Worm (Caenorhabditis elegans) whole organism, late embryonic: ENCODE measurements around the gene ulp-3.

Source experiments
- C38D4.7 ChIP-seq: fragments of 200-800 bp; sonication (Bioruptor generic); optimal IDR thresholded peaks from 2 replicates; lab custom pipeline; 2018; ENCODE audit warnings: mild to moderate bottlenecking, missing genetic modification characterization, moderate library complexity, missing compliant biosample characterization
- F13H6.1 ChIP-seq: sonication (generic microtip); optimal IDR thresholded peaks from 2 replicates; lab custom pipeline; 2016; ENCODE audit warnings: missing genetic modification characterization, missing compliant biosample characterization
- K02D7.2 ChIP-seq: sonication (generic microtip); optimal IDR thresholded peaks from 2 replicates; lab custom pipeline; 2017; ENCODE audit warnings: mild to moderate bottlenecking, missing genetic modification characterization, missing compliant biosample characterization
- T23F11.4 ChIP-seq: fragments of 200-800 bp; sonication (Bioruptor generic); optimal IDR thresholded peaks from 2 replicates; lab custom pipeline; 2018; ENCODE audit warnings: mild to moderate bottlenecking, missing genetic modification characterization, missing compliant biosample characterization
- ahr-1 ChIP-seq: sonication (generic microtip); optimal IDR thresholded peaks from 2 replicates; lab custom pipeline; 2016; ENCODE audit warnings: missing genetic modification characterization, missing compliant biosample characterization
- ceh-22 ChIP-seq: sonication (generic microtip); optimal IDR thresholded peaks from 2 replicates; lab custom pipeline; 2017; ENCODE audit warnings: missing biosample characterization, missing genetic modification characterization
- ceh-31 ChIP-seq: sonication (generic microtip); optimal IDR thresholded peaks from 2 replicates; lab custom pipeline; 2016; ENCODE audit warnings: missing genetic modification characterization, missing compliant biosample characterization
- ceh-45 ChIP-seq: fragments of 200-800 bp; sonication (Bioruptor generic); IDR thresholded peaks from 2 replicates; pipeline ENCODE4 v1.3.6; 2022; ENCODE audit warnings: missing genetic modification reagents, missing genetic modification characterization, missing compliant biosample characterization
- ceh-48 ChIP-seq: sonication (generic microtip); optimal IDR thresholded peaks from 2 replicates; lab custom pipeline; 2016; ENCODE audit warnings: missing genetic modification characterization, inconsistent platforms, missing compliant biosample characterization
- che-1 ChIP-seq: sonication (generic microtip); optimal IDR thresholded peaks from 2 replicates; lab custom pipeline; 2016; ENCODE audit warnings: mild to moderate bottlenecking, missing genetic modification characterization, missing compliant biosample characterization
- dve-1 ChIP-seq: sonication (generic microtip); optimal IDR thresholded peaks from 2 replicates; lab custom pipeline; 2017; ENCODE audit warnings: antibody characterized with exemption, mild to moderate bottlenecking, missing genetic modification characterization, missing compliant biosample characterization
- elt-4 ChIP-seq: sonication (generic microtip); optimal IDR thresholded peaks from 2 replicates; lab custom pipeline; 2016; ENCODE audit warnings: missing genetic modification characterization, missing compliant biosample characterization
- fax-1 ChIP-seq: sonication (generic microtip); optimal IDR thresholded peaks from 2 replicates; lab custom pipeline; 2016; ENCODE audit warnings: missing genotype, missing genetic modification characterization, missing compliant biosample characterization
- fkh-6 ChIP-seq: sonication (generic microtip); optimal IDR thresholded peaks from 2 replicates; lab custom pipeline; 2016; ENCODE audit warnings: missing genetic modification characterization, missing compliant biosample characterization
- hlh-15 ChIP-seq: sonication (generic microtip); optimal IDR thresholded peaks from 2 replicates; lab custom pipeline; 2016; ENCODE audit warnings: missing genetic modification characterization, missing compliant biosample characterization
- hlh-30 ChIP-seq: sonication (generic microtip); optimal IDR thresholded peaks from 2 replicates; lab custom pipeline; 2017; ENCODE audit warnings: antibody characterized with exemption, missing genetic modification characterization, missing compliant biosample characterization; ENCODE audit not compliant: insufficient read depth
- nfya-1 ChIP-seq: sonication (generic microtip); optimal IDR thresholded peaks from 2 replicates; lab custom pipeline; 2017; ENCODE audit warnings: missing genetic modification characterization, mild to moderate bottlenecking, missing compliant biosample characterization, antibody characterized with exemption, moderate library complexity
- nhr-11 ChIP-seq: fragments of 150-350 bp; optimal IDR thresholded peaks from 2 replicates; lab custom pipeline; 2014; ENCODE audit warnings: missing biosample characterization, missing genetic modification characterization
- npax-4 ChIP-seq: sonication (generic microtip); optimal IDR thresholded peaks from 2 replicates; lab custom pipeline; 2016; ENCODE audit warnings: missing genetic modification characterization, missing compliant biosample characterization
- pag-3 ChIP-seq: sonication (generic microtip); optimal IDR thresholded peaks from 2 replicates; lab custom pipeline; 2016; ENCODE audit warnings: missing compliant biosample characterization, missing genetic modification characterization, borderline replicate concordance
- pat-9 ChIP-seq: fragments of 200-800 bp; sonication (Bioruptor generic); optimal IDR thresholded peaks from 2 replicates; lab custom pipeline; 2018; ENCODE audit warnings: mild to moderate bottlenecking, missing genetic modification characterization, moderate library complexity, missing compliant biosample characterization
- pha-4 ChIP-seq: fragments of 150-350 bp; optimal IDR thresholded peaks from 2 replicates; lab custom pipeline; 2018; ENCODE audit warnings: missing biosample characterization, missing genetic modification reagents, missing genetic modification characterization
- ref-2 ChIP-seq: sonication (generic microtip); optimal IDR thresholded peaks from 2 replicates; lab custom pipeline; 2016; ENCODE audit warnings: missing genetic modification characterization, missing compliant biosample characterization
- rnt-1 ChIP-seq: sonication (generic microtip); optimal IDR thresholded peaks from 2 replicates; lab custom pipeline; 2016; ENCODE audit warnings: missing genetic modification characterization, missing compliant biosample characterization
- sdc-2 ChIP-seq: sonication (generic microtip); optimal IDR thresholded peaks from 2 replicates; lab custom pipeline; 2016; ENCODE audit warnings: missing genotype, missing genetic modification characterization, missing compliant biosample characterization
- sox-2 ChIP-seq: fragments of 200-800 bp; sonication (Bioruptor generic); IDR thresholded peaks from 2 replicates; pipeline ENCODE4 v1.3.6; 2022; ENCODE audit warnings: missing genetic modification reagents, missing genetic modification characterization, missing compliant biosample characterization
- tbx-2 ChIP-seq: sonication (generic microtip); optimal IDR thresholded peaks from 2 replicates; lab custom pipeline; 2016; ENCODE audit warnings: missing genetic modification characterization, missing compliant biosample characterization
- tbx-7 ChIP-seq: sonication (generic microtip); optimal IDR thresholded peaks from 2 replicates; lab custom pipeline; 2016; ENCODE audit warnings: missing genotype, missing genetic modification characterization, missing compliant biosample characterization
- ttx-3 ChIP-seq: sonication (generic microtip); optimal IDR thresholded peaks from 2 replicates; lab custom pipeline; 2016; ENCODE audit warnings: missing genetic modification reagents, missing genetic modification characterization, missing compliant biosample characterization
- unc-3 ChIP-seq, 2 experiments: fragments of 200-800 bp in 1 of 2; sonication (Bioruptor generic) in 1 of 2; sonication (generic microtip) in 1 of 2; conservative IDR thresholded peaks in 1 of 2; optimal IDR thresholded peaks in 1 of 2; 2 replicates each; pipeline versions ENCODE4 v1.3.6 to Lab custom; 2016 to 2022; ENCODE audit warnings: missing compliant biosample characterization in 2 of 2, missing genetic modification characterization in 2 of 2, missing genetic modification reagents in 1 of 2
- ztf-16 ChIP-seq: sonication (generic microtip); optimal IDR thresholded peaks from 2 replicates; lab custom pipeline; 2017; ENCODE audit warnings: missing genetic modification characterization, missing compliant biosample characterization

ulp-3 gene

DNA sequence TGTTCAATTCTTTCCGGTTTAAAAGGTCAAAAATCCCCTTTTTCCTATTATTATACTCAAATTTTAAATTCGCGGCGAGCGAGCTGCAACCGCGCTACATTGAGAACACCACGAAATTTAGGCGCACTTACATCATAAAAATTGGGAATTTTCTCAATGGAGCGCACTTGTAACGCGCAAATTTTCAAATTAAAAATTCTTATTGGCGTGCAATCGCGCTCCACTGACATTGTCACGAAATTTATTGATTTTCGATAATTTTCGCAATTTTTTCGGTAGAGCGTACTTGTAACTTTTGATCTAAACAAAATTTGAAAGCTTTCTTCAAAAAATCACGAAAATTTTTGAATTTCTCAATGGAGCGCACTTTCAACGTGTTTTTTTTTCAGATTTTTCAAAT is at the start of gene ulp-3:
ulp-3 (plus strand) TSS at position 388 of the 400 bp plus-strand sequence.
- no peak for TF ChIP-seq npax-4 (tag; lab: Kevin White, UChicago)
- no peak for TF ChIP-seq che-1 (tag; lab: Kevin White, UChicago)
- TF ChIP-seq ceh-22: no peak
- TF ChIP-seq nhr-11 (tag; lab: Kevin White, UChicago): no peak
- TF ChIP-seq pha-4 (tag; lab: Kevin White, UChicago): no peak
- no peak for TF ChIP-seq rnt-1 (tag; lab: Kevin White, UChicago)
- no peak for TF ChIP-seq ahr-1 (tag; lab: Kevin White, UChicago)
- no peak for TF ChIP-seq unc-3 (GFP tag; conservative IDR thresholded peaks at IDR 0.05; lab: Robert Waterston, UW)
- no peak for TF ChIP-seq unc-3 (tag; optimal IDR thresholded peaks at IDR 0.05; lab: Kevin White, UChicago)
- TF ChIP-seq hlh-15 (tag; lab: Kevin White, UChicago): no peak
- no peak for TF ChIP-seq C38D4.7 (GFP tag; lab: Kevin White, UChicago)
- no peak for TF ChIP-seq T23F11.4 (GFP tag; lab: Kevin White, UChicago)
- no peak for TF ChIP-seq fkh-6 (tag; lab: Kevin White, UChicago)
- TF ChIP-seq ttx-3 (tag; lab: Kevin White, UChicago): no peak
- no peak for TF ChIP-seq ceh-45
- no peak for TF ChIP-seq tbx-7
- TF ChIP-seq pag-3 (tag; lab: Kevin White, UChicago): no peak
- no peak for TF ChIP-seq ceh-48 (tag; lab: Kevin White, UChicago)

DNA sequence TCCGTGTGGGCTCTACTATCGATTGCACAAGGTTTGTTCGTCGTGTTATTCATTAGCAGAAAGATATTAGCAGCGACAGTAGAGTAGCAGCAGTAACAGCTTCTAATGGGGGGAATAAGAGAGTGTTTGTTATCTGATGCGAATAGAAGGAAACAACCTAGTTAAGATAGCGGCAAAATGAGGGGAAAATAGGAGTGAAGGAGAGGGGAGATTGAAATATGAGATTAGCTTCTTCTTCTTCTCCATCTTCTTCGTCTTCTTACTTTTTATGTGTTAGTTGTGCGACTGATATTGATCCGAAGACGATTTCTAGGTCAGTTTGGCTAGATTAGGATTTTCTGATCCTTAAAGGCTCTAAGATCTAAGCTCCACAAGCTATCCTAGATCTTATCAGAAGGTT is 48.5 kb upstream of the ulp-3 start:
- no peak for TF ChIP-seq K02D7.2 (tag; lab: Kevin White, UChicago)

ce11 chrIV:1915549-1915948 is 47.9 kb upstream of the ulp-3 start:
- TF ChIP-seq pat-9 (tag; lab: Kevin White, UChicago): no peak
- TF ChIP-seq sdc-2 (tag; lab: Kevin White, UChicago): no peak
- TF ChIP-seq nfya-1 (tag; lab: Kevin White, UChicago): no peak
- no peak for TF ChIP-seq pha-4 (tag; lab: Kevin White, UChicago)
- no peak for TF ChIP-seq tbx-2

ce11 chrIV:1916247-1916646 is 47.2 kb upstream of the ulp-3 start:
- TF ChIP-seq sox-2 (GFP tag; lab: Robert Waterston, UW) (peak; percentile 90), K02D7.2 (tag; lab: Kevin White, UChicago) (no peak)

ce11 chrIV:1917819-1918218 is 45.6 kb upstream of the ulp-3 start, which contains the start of gene elt-6:
Gene elt-6, plus strand, starts transcription at chrIV:1917977.
- TF ChIP-seq ref-2 (peak; percentile 19), hlh-15 (tag; lab: Kevin White, UChicago) (no peak), F13H6.1 (no peak)

- TF ChIP-seq pat-9 (tag; lab: Kevin White, UChicago): no peak
- peak; percentile 67 for TF ChIP-seq dve-1 (tag; lab: Kevin White, UChicago)
- TF ChIP-seq pag-3 (tag; lab: Kevin White, UChicago): no peak
- TF ChIP-seq ztf-16: no peak
- no peak for TF ChIP-seq nhr-11 (tag; lab: Kevin White, UChicago)
- TF ChIP-seq ceh-31 (tag; lab: Kevin White, UChicago): no peak
- TF ChIP-seq elt-4 (tag; lab: Kevin White, UChicago): no peak
- no peak for TF ChIP-seq ref-2
Observed at ce11 chrIV:1920513-1920912, 42.9 kb upstream of the ulp-3 start.

ce11 chrIV:1923722-1924121 is 39.7 kb upstream of the ulp-3 start, which contains the start of gene denn-4:
Gene denn-4, plus strand, starts transcription at chrIV:1924001.
- TF ChIP-seq fax-1: no peak
- peak; percentile 59 for TF ChIP-seq hlh-30 (tag; lab: Kevin White, UChicago)
